Fruit fly (Drosophila melanogaster) whole organism, prepupa: Measurements from ENCODE around the gene mh.

ENCODE experiments used
- CG1621 ChIP-seq: fragments of 200-800 bp; sonication (Bioruptor generic); optimal IDR thresholded peaks from 3 replicates; lab custom pipeline; 2018; ENCODE audit warnings: missing biosample characterization, mild to moderate bottlenecking, missing genetic modification characterization
- Met ChIP-seq: fragments of 200-800 bp; sonication (Bioruptor generic); optimal IDR thresholded peaks from 3 replicates; lab custom pipeline; 2016; ENCODE audit warnings: missing biosample characterization, missing genetic modification characterization
- spab ChIP-seq: fragments of 200-800 bp; sonication (Bioruptor generic); optimal IDR thresholded peaks from 2 replicates; lab custom pipeline; 2017; ENCODE audit warnings: missing biosample characterization, mild to moderate bottlenecking, missing genetic modification characterization, missing genetic modification reagents

- TF ChIP-seq spab (GFP tag; lab: Kevin White, UChicago) (no peak), Met (GFP tag; lab: Kevin White, UChicago) (no peak), CG1621 (tag; lab: Kevin White, UChicago) (no peak)
Observed at dm6 chrX:15484451-15485032, 9.3 kb upstream of the mh start.
